Worm (Caenorhabditis elegans) whole organism, L1 larva: Measurements from ENCODE around the gene Y43C5B.2.

Source experiments
- ceh-88 ChIP-seq: fragments of 200-800 bp; sonication (Bioruptor generic); IDR thresholded peaks from 2 replicates; pipeline ENCODE4 v1.3.6; 2022; ENCODE audit warnings: missing genetic modification characterization, missing compliant biosample characterization
- mep-1 ChIP-seq: fragments of 150-350 bp; optimal IDR thresholded peaks from 2 replicates; lab custom pipeline; 2014; ENCODE audit warnings: missing biosample characterization, missing genetic modification characterization
- nhr-28 ChIP-seq: fragments of 150-350 bp; optimal IDR thresholded peaks from 2 replicates; lab custom pipeline; 2014; ENCODE audit warnings: missing biosample characterization, missing genetic modification characterization
- nhr-76 ChIP-seq: sonication (generic microtip); optimal IDR thresholded peaks from 2 replicates; lab custom pipeline; 2017; ENCODE audit warnings: missing biosample characterization, missing genetic modification characterization
- zag-1 ChIP-seq: fragments of 150-350 bp; optimal IDR thresholded peaks from 2 replicates; lab custom pipeline; 2014; ENCODE audit warnings: missing biosample characterization, missing genetic modification characterization

ce11 chrIV:10382894-10383293 is 30.8 kb upstream of the Y43C5B.2 start:
- TF ChIP-seq mep-1 (tag; lab: Kevin White, UChicago) (no peak), zag-1 (tag; lab: Kevin White, UChicago) (no peak), nhr-76 (no peak), nhr-28 (no peak), ceh-88 (GFP tag; lab: Robert Waterston, UW) (no peak)
